Worm (Caenorhabditis elegans): ENCODE data around the gene clc-17.

The clc-17 gene

ce11 chrX:11107076-11107475 lies at the start of gene clc-17:
Gene clc-17, plus strand, starts transcription at chrX:11107376.
- TF ChIP-seq W03F9.2 (tag; optimal IDR thresholded peaks at IDR 0.05) (no peak), dao-5 (tag; optimal IDR thresholded peaks at IDR 0.05) (no peak), him-1 (tag; optimal IDR thresholded peaks at IDR 0.05) (no peak)

- TF ChIP-seq W03F9.2 (tag; optimal IDR thresholded peaks at IDR 0.05), result no peak
- TF ChIP-seq him-1 (tag; optimal IDR thresholded peaks at IDR 0.05), result no peak
- TF ChIP-seq dao-5 (tag; optimal IDR thresholded peaks at IDR 0.05), result no peak
Observed at ce11 chrX:11059744-11060143, 47.4 kb upstream of the clc-17 start, which contains the start of gene lpr-6. Gene lpr-6, plus strand, starts transcription at chrX:11059994.

- TF ChIP-seq W03F9.2 (tag; optimal IDR thresholded peaks at IDR 0.05) (no peak), dao-5 (tag; optimal IDR thresholded peaks at IDR 0.05) (no peak), him-1 (tag; optimal IDR thresholded peaks at IDR 0.05) (no peak)
Observed at ce11 chrX:11060940-11061339, 46.2 kb upstream of the clc-17 start.

ce11 chrX:11061904-11062303 lies 45.3 kb upstream of the clc-17 start, which contains the start of gene lpr-5:
Gene lpr-5, plus strand, starts transcription at chrX:11062123.
- TF ChIP-seq W03F9.2 (tag; optimal IDR thresholded peaks at IDR 0.05) (no peak), dao-5 (tag; optimal IDR thresholded peaks at IDR 0.05) (no peak), him-1 (tag; optimal IDR thresholded peaks at IDR 0.05) (no peak)

ce11 chrX:11064799-11065198 lies 42.4 kb upstream of the clc-17 start, which contains the start of gene lpr-4:
Gene lpr-4, plus strand, starts transcription at chrX:11065126.
- TF ChIP-seq dao-5 (tag; optimal IDR thresholded peaks at IDR 0.05) (no peak), W03F9.2 (tag; optimal IDR thresholded peaks at IDR 0.05) (no peak), him-1 (tag; optimal IDR thresholded peaks at IDR 0.05) (no peak)

- TF ChIP-seq him-1 (tag; optimal IDR thresholded peaks at IDR 0.05) (no peak), dao-5 (tag; optimal IDR thresholded peaks at IDR 0.05) (no peak), W03F9.2 (tag; optimal IDR thresholded peaks at IDR 0.05) (no peak)
Observed at ce11 chrX:11067256-11067655, 39.9 kb upstream of the clc-17 start.

ce11 chrX:11068334-11068733 lies 38.8 kb upstream of the clc-17 start, which contains the start of gene apt-9:
Gene apt-9, plus strand, starts transcription at chrX:11068527.
- no peak for TF ChIP-seq W03F9.2 (tag; optimal IDR thresholded peaks at IDR 0.05)
- no peak for TF ChIP-seq him-1 (tag; optimal IDR thresholded peaks at IDR 0.05)
- no peak for TF ChIP-seq dao-5 (tag; optimal IDR thresholded peaks at IDR 0.05)

- TF ChIP-seq W03F9.2 (tag; optimal IDR thresholded peaks at IDR 0.05) (no peak), dao-5 (tag; optimal IDR thresholded peaks at IDR 0.05) (no peak), him-1 (tag; optimal IDR thresholded peaks at IDR 0.05) (no peak)
Observed at ce11 chrX:11072701-11073100, 34.5 kb upstream of the clc-17 start.

ce11 chrX:11073358-11073757 lies 33.8 kb upstream of the clc-17 start, which contains the start of gene W04G3.5:
Gene W04G3.5, plus strand, starts transcription at chrX:11073658.
- TF ChIP-seq him-1 (tag; optimal IDR thresholded peaks at IDR 0.05), result no peak
- TF ChIP-seq dao-5 (tag; optimal IDR thresholded peaks at IDR 0.05), result no peak
- TF ChIP-seq W03F9.2 (tag; optimal IDR thresholded peaks at IDR 0.05), result no peak

- no peak for TF ChIP-seq him-1 (tag; optimal IDR thresholded peaks at IDR 0.05)
- no peak for TF ChIP-seq dao-5 (tag; optimal IDR thresholded peaks at IDR 0.05)
- no peak for TF ChIP-seq W03F9.2 (tag; optimal IDR thresholded peaks at IDR 0.05)
Observed at ce11 chrX:11076491-11076890, 30.7 kb upstream of the clc-17 start, which contains the start of gene W04G3.12. Gene W04G3.12, minus strand, starts transcription at chrX:11076801.

- TF ChIP-seq W03F9.2 (tag; optimal IDR thresholded peaks at IDR 0.05), result no peak
- TF ChIP-seq dao-5 (tag; optimal IDR thresholded peaks at IDR 0.05), result no peak
- no peak for TF ChIP-seq him-1 (tag; optimal IDR thresholded peaks at IDR 0.05)
Observed at ce11 chrX:11078150-11078549, 29.0 kb upstream of the clc-17 start, which contains the start of gene W04G3.10. Gene W04G3.10, minus strand, starts transcription at chrX:11078250.

- TF ChIP-seq him-1 (tag; optimal IDR thresholded peaks at IDR 0.05) (no peak), W03F9.2 (tag; optimal IDR thresholded peaks at IDR 0.05) (no peak), dao-5 (tag; optimal IDR thresholded peaks at IDR 0.05) (no peak)
Observed at ce11 chrX:11079667-11080066, 27.5 kb upstream of the clc-17 start, which contains the start of gene W04G3.13. Gene W04G3.13, minus strand, starts transcription at chrX:11079767.

ce11 chrX:11080170-11080728 lies 26.9 kb upstream of the clc-17 start, which contains the start of gene sulp-7:
Gene sulp-7, plus strand, starts transcription at chrX:11080678.
- TF ChIP-seq him-1 (tag; optimal IDR thresholded peaks at IDR 0.05), result no peak
- no peak for TF ChIP-seq W03F9.2 (tag; optimal IDR thresholded peaks at IDR 0.05)
- TF ChIP-seq dao-5 (tag; optimal IDR thresholded peaks at IDR 0.05), result no peak

ce11 chrX:11085162-11085561 lies 22.0 kb upstream of the clc-17 start, which contains the start of gene W04G3.7:
Gene W04G3.7, minus strand, starts transcription at chrX:11085262.
- TF ChIP-seq dao-5 (tag; optimal IDR thresholded peaks at IDR 0.05) (no peak), him-1 (tag; optimal IDR thresholded peaks at IDR 0.05) (no peak)

- TF ChIP-seq him-1 (tag; optimal IDR thresholded peaks at IDR 0.05) (no peak), dao-5 (tag; optimal IDR thresholded peaks at IDR 0.05) (no peak), W03F9.2 (tag; optimal IDR thresholded peaks at IDR 0.05) (no peak)
Observed at ce11 chrX:11088952-11089351, 18.2 kb upstream of the clc-17 start, which contains the start of gene W04G3.11. Gene W04G3.11, plus strand, starts transcription at chrX:11089195.

Measured in whole organism, L4/young adult.